Worm (Caenorhabditis elegans) whole organism, L4/young adult: ENCODE results near the gene Y46G5A.23.

Experiments used
- dao-5 ChIP-seq: sonication (generic microtip); optimal IDR thresholded peaks from 2 replicates; lab custom pipeline; 2016; ENCODE audit warnings: missing genotype, missing genetic modification characterization, moderate library complexity, missing compliant biosample characterization
- him-1 ChIP-seq: sonication (generic microtip); optimal IDR thresholded peaks from 2 replicates; lab custom pipeline; 2016; ENCODE audit warnings: missing genotype, missing genetic modification reagents, missing genetic modification characterization, missing compliant biosample characterization

- TF ChIP-seq him-1 (tag; lab: Kevin White, UChicago) (no peak), dao-5 (tag; lab: Kevin White, UChicago) (no peak)
Observed at ce11 chrII:12866079-12866478, 37.3 kb upstream of the Y46G5A.23 start.
